Worm (Caenorhabditis elegans) whole organism, L4 larva: ENCODE data around the gene B0024.15.

Experiments used
- Y75B8A.6 ChIP-seq: fragments of 200-800 bp; sonication (Bioruptor generic); IDR thresholded peaks from 2 replicates; pipeline ENCODE4 v1.3.6; 2022; ENCODE audit warnings: missing genetic modification reagents, missing genetic modification characterization, missing compliant biosample characterization
- ZK546.5 ChIP-seq, 2 experiments: sonication (generic microtip); optimal IDR thresholded peaks; 2 replicates each; lab custom pipeline; 2017; ENCODE audit warnings: missing biosample characterization in 2 of 2, missing genetic modification characterization in 2 of 2
- aha-1 ChIP-seq: fragments of 150-350 bp; peaks from one replicate; lab custom pipeline; 2014; ENCODE audit warnings: missing biosample characterization, missing genetic modification characterization
- aly-2 ChIP-seq: sonication (generic microtip); optimal IDR thresholded peaks from 2 replicates; lab custom pipeline; 2018; ENCODE audit warnings: missing biosample characterization, missing genetic modification characterization
- ceh-20 ChIP-seq: fragments of 200-800 bp; sonication (Bioruptor generic); IDR thresholded peaks from 2 replicates; pipeline ENCODE4 v1.3.6; 2022; ENCODE audit warnings: missing genetic modification reagents, missing genetic modification characterization, missing compliant biosample characterization
- ceh-32 ChIP-seq: sonication (generic microtip); optimal IDR thresholded peaks from 2 replicates; lab custom pipeline; 2016; ENCODE audit warnings: mild to moderate bottlenecking, missing genetic modification characterization, missing compliant biosample characterization; ENCODE audit not compliant: poor library complexity
- ceh-62 ChIP-seq: sonication (generic microtip); optimal IDR thresholded peaks from 2 replicates; lab custom pipeline; 2017; ENCODE audit warnings: missing biosample characterization, missing genetic modification characterization
- ctbp-1 ChIP-seq: fragments of 200-800 bp; sonication (Bioruptor generic); IDR thresholded peaks from 2 replicates; pipeline ENCODE4 v1.3.6; 2022; ENCODE audit warnings: missing genetic modification reagents, missing genetic modification characterization, missing compliant biosample characterization
- dmd-6 ChIP-seq: fragments of 200-800 bp; sonication (Bioruptor generic); IDR thresholded peaks from 2 replicates; pipeline ENCODE4 v1.3.6; 2022; ENCODE audit warnings: missing genetic modification reagents, missing genetic modification characterization, missing compliant biosample characterization
- dve-1 ChIP-seq: sonication (generic microtip); optimal IDR thresholded peaks from 2 replicates; lab custom pipeline; 2017; ENCODE audit warnings: antibody characterized with exemption, mild to moderate bottlenecking, missing genetic modification characterization, missing compliant biosample characterization; ENCODE audit not compliant: insufficient read depth
- egl-27 ChIP-seq: sonication (generic microtip); optimal IDR thresholded peaks from 3 replicates; lab custom pipeline; 2017; ENCODE audit warnings: missing biosample characterization, missing genetic modification reagents, missing genetic modification characterization
- egl-43 ChIP-seq: fragments of 200-800 bp; sonication (Bioruptor generic); IDR thresholded peaks from 2 replicates; pipeline ENCODE4 v1.3.6; 2022; ENCODE audit warnings: missing genetic modification reagents, missing genetic modification characterization, missing compliant biosample characterization
- fkh-10 ChIP-seq: fragments of 150-350 bp; optimal IDR thresholded peaks from 2 replicates; lab custom pipeline; 2014; ENCODE audit warnings: missing biosample characterization, missing genetic modification reagents, missing genetic modification characterization
- hlh-11 ChIP-seq: fragments of 200-800 bp; sonication (Bioruptor generic); optimal IDR thresholded peaks from 2 replicates; lab custom pipeline; 2018; ENCODE audit warnings: mild to moderate bottlenecking, missing genetic modification characterization, missing compliant biosample characterization
- lim-7 ChIP-seq: fragments of 200-800 bp; sonication (Bioruptor generic); IDR thresholded peaks from 2 replicates; pipeline ENCODE4 v1.3.6; 2022; ENCODE audit warnings: missing genetic modification characterization, missing compliant biosample characterization
- lin-1 ChIP-seq: fragments of 200-800 bp; sonication (Bioruptor generic); IDR thresholded peaks from 2 replicates; pipeline ENCODE4 v1.3.6; 2022; ENCODE audit warnings: missing genetic modification reagents, missing genetic modification characterization, missing compliant biosample characterization
- lin-13 ChIP-seq: fragments of 150-350 bp; optimal IDR thresholded peaks from 2 replicates; lab custom pipeline; 2014; ENCODE audit warnings: missing biosample characterization, missing genetic modification reagents, missing genetic modification characterization
- mep-1 ChIP-seq: fragments of 150-350 bp; sonication (generic microtip); optimal IDR thresholded peaks from 3 replicates; lab custom pipeline; 2014; ENCODE audit warnings: missing biosample characterization, missing genetic modification characterization
- mxl-2 ChIP-seq: fragments of 200-800 bp; sonication (Bioruptor generic); conservative IDR thresholded peaks from 2 replicates; pipeline ENCODE4 v1.3.6; 2022; ENCODE audit warnings: missing genetic modification reagents, missing genetic modification characterization, missing compliant biosample characterization
- nhr-11 ChIP-seq: fragments of 150-350 bp; optimal IDR thresholded peaks from 2 replicates; lab custom pipeline; 2014; ENCODE audit warnings: missing biosample characterization, missing genetic modification characterization
- nhr-237 ChIP-seq: sonication (generic microtip); optimal IDR thresholded peaks from 2 replicates; lab custom pipeline; 2017; ENCODE audit warnings: missing biosample characterization, missing genetic modification characterization
- nhr-28 ChIP-seq: fragments of 150-350 bp; optimal IDR thresholded peaks from 2 replicates; lab custom pipeline; 2014; ENCODE audit warnings: missing biosample characterization, missing genetic modification characterization
- nhr-48 ChIP-seq: sonication (generic microtip); optimal IDR thresholded peaks from 2 replicates; lab custom pipeline; 2016; ENCODE audit warnings: mild to moderate bottlenecking, missing genetic modification characterization, missing compliant biosample characterization
- pha-4 ChIP-seq, 2 experiments: fragments of 150-350 bp in 1 of 2; fragments of 200-800 bp in 1 of 2; sonication (Bioruptor generic) in 1 of 2; IDR thresholded peaks in 1 of 2; optimal IDR thresholded peaks in 1 of 2; 2 replicates each; pipeline versions ENCODE4 v1.3.6 to Lab custom; 2014 to 2022; ENCODE audit warnings: missing genetic modification characterization in 2 of 2, missing genetic modification reagents in 2 of 2, missing biosample characterization in 1 of 2, missing compliant biosample characterization in 1 of 2
- pqm-1 ChIP-seq: sonication (generic microtip); optimal IDR thresholded peaks from 2 replicates; lab custom pipeline; 2017; ENCODE audit warnings: missing biosample characterization, missing genetic modification characterization
- saeg-2 ChIP-seq: fragments of 200-800 bp; sonication (Bioruptor generic); IDR thresholded peaks from 2 replicates; pipeline ENCODE4 v1.3.6; 2022; ENCODE audit warnings: missing genetic modification reagents, missing genetic modification characterization, missing compliant biosample characterization
- skn-1 ChIP-seq: fragments of 150-350 bp; optimal IDR thresholded peaks from 2 replicates; lab custom pipeline; 2014; ENCODE audit warnings: missing biosample characterization, missing genetic modification characterization
- snpc-1.2 ChIP-seq: fragments of 200-800 bp; sonication (Bioruptor generic); IDR thresholded peaks from 2 replicates; pipeline ENCODE4 v1.3.6; 2022; ENCODE audit warnings: missing genetic modification reagents, missing genetic modification characterization, missing compliant biosample characterization
- snpc-4 ChIP-seq: fragments of 150-350 bp; optimal IDR thresholded peaks from 2 replicates; lab custom pipeline; 2014; ENCODE audit warnings: missing biosample characterization, missing genetic modification characterization
- spr-1 ChIP-seq: sonication (generic microtip); optimal IDR thresholded peaks from 2 replicates; lab custom pipeline; 2016; ENCODE audit warnings: mild to moderate bottlenecking, missing genetic modification characterization, missing compliant biosample characterization
- tag-97 ChIP-seq: fragments of 200-800 bp; sonication (Bioruptor generic); IDR thresholded peaks from 2 replicates; pipeline ENCODE4 v1.3.6; 2022; ENCODE audit warnings: missing genetic modification characterization, missing compliant biosample characterization
- tra-1 ChIP-seq: fragments of 200-800 bp; sonication (Bioruptor generic); IDR thresholded peaks from 2 replicates; pipeline ENCODE4 v1.3.6; 2022; ENCODE audit warnings: missing genetic modification reagents, missing genetic modification characterization, missing compliant biosample characterization
- unc-62 ChIP-seq, 3 experiments: fragments of 150-350 bp in 1 of 3; sonication (generic microtip); optimal IDR thresholded peaks in 2 of 3; peaks in 1 of 3; 1 replicate in 1 of 3; 2 replicates in 2 of 3; lab custom pipeline; 2014 to 2017; ENCODE audit warnings: missing biosample characterization in 3 of 3, missing genetic modification characterization in 3 of 3, missing genetic modification reagents in 3 of 3, missing genotype in 1 of 3
- zag-1 ChIP-seq: fragments of 150-350 bp; optimal IDR thresholded peaks from 2 replicates; lab custom pipeline; 2014; ENCODE audit warnings: missing biosample characterization, missing genetic modification characterization

The B0024.15 gene

ce11 chrV:10323537-10323936, 33.7 kb downstream of the B0024.15 start:
- no peak for TF ChIP-seq snpc-4 (tag; lab: Kevin White, UChicago)
- TF ChIP-seq egl-43 (GFP tag; lab: Robert Waterston, UW): no peak
- no peak for TF ChIP-seq lin-13
- no peak for TF ChIP-seq mxl-2 (GFP tag; lab: Robert Waterston, UW)
- no peak for TF ChIP-seq aly-2
- TF ChIP-seq unc-62 (GFP tag; optimal IDR thresholded peaks at IDR 0.05 in 1 of 2; lab: Kevin White, UChicago): peak in 1 of 2 experiments; percentile 97
- TF ChIP-seq unc-62 (tag; optimal IDR thresholded peaks at IDR 0.05; lab: Kevin White, UChicago): no peak
- TF ChIP-seq zag-1: no peak
- TF ChIP-seq ceh-20: no peak
- TF ChIP-seq, all 104 proteins: peak for 1

- TF ChIP-seq spr-1 (no peak), snpc-1.2 (GFP tag; lab: Robert Waterston, UW) (no peak), tag-97 (GFP tag; lab: Robert Waterston, UW) (no peak), ctbp-1 (no peak), egl-27 (no peak), ceh-20 (0 out of 2 replicates have a peak, but pooled peaks have one; percentile 34), nhr-237 (tag; lab: Kevin White, UChicago) (no peak), Y75B8A.6 (GFP tag; lab: Robert Waterston, UW) (no peak), lin-13 (no peak), nhr-11 (no peak), ceh-62 (no peak), pha-4 (GFP tag; IDR thresholded peaks at IDR 0.05; lab: Robert Waterston, UW) (no peak), pha-4 (tag; optimal IDR thresholded peaks at IDR 0.05; lab: Kevin White, UChicago) (peak; percentile 63), fkh-10 (GFP tag; lab: Kevin White, UChicago) (no peak), ceh-32 (no peak), lin-1 (GFP tag; lab: Robert Waterston, UW) (no peak), lim-7 (GFP tag; lab: Robert Waterston, UW) (no peak), saeg-2 (GFP tag; lab: Robert Waterston, UW) (no peak)
Observed at ce11 chrV:10328080-10328479, 38.2 kb downstream of the B0024.15 start.

ce11 chrV:10332012-10332411, 42.2 kb downstream of the B0024.15 start, which contains the start of gene crm-1:
Gene crm-1 (minus strand): TSS chrV:10332112.
- TF ChIP-seq dve-1 (tag; lab: Kevin White, UChicago) (no peak), aha-1 (tag; lab: Kevin White, UChicago) (peak; percentile 19)

ce11 chrV:10333843-10334242, 44.0 kb downstream of the B0024.15 start:
- no peak for TF ChIP-seq ZK546.5 (tag; optimal IDR thresholded peaks at IDR 0.05; lab: Kevin White, UChicago)
- 0 out of 2 replicates have a peak, but pooled peaks have one; percentile 21 for TF ChIP-seq ceh-20
- TF ChIP-seq nhr-28 (tag; lab: Kevin White, UChicago): peak; percentile 47
- peak; percentile 98 for TF ChIP-seq dmd-6 (GFP tag; lab: Robert Waterston, UW)
- TF ChIP-seq skn-1: no peak
- TF ChIP-seq hlh-11 (tag; lab: Kevin White, UChicago): peak; percentile 63
- peak; percentile 74 for TF ChIP-seq nhr-48 (tag; lab: Kevin White, UChicago)
- TF ChIP-seq mep-1 (tag; lab: Kevin White, UChicago): no peak
- peak; percentile 20 for TF ChIP-seq pqm-1
- TF ChIP-seq tra-1 (GFP tag; lab: Robert Waterston, UW): peak; percentile 58; the same call in 1 of the 2 replicates
- peak; percentile 43 for TF ChIP-seq dve-1 (tag; lab: Kevin White, UChicago)
